Worm (Caenorhabditis elegans) whole organism, L1 larva: ENCODE measurements around the gene ceh-37.

Experiments
- C34B4.2 ChIP-seq: sonication (generic microtip); optimal IDR thresholded peaks from 2 replicates; lab custom pipeline; 2017; ENCODE audit warnings: mild to moderate bottlenecking, missing genetic modification characterization, missing compliant biosample characterization
- aha-1 ChIP-seq: fragments of 150-350 bp; optimal IDR thresholded peaks from 2 replicates; lab custom pipeline; 2014; ENCODE audit warnings: missing biosample characterization, missing genetic modification characterization
- aly-2 ChIP-seq: fragments of 150-350 bp; optimal IDR thresholded peaks from 2 replicates; lab custom pipeline; 2014; ENCODE audit warnings: missing biosample characterization, missing genetic modification characterization
- ceh-8 ChIP-seq: fragments of 200-800 bp; sonication (Bioruptor generic); optimal IDR thresholded peaks from 2 replicates; lab custom pipeline; 2018; ENCODE audit warnings: mild to moderate bottlenecking, missing genetic modification characterization, moderate library complexity, missing compliant biosample characterization
- ceh-82 ChIP-seq, 3 experiments: fragments of 150-350 bp in 1 of 3; sonication (generic microtip) in 2 of 3; optimal IDR thresholded peaks; 2 replicates each; lab custom pipeline; 2014 to 2017; ENCODE audit warnings: missing biosample characterization in 3 of 3, missing genetic modification characterization in 3 of 3
- ceh-88 ChIP-seq: fragments of 200-800 bp; sonication (Bioruptor generic); IDR thresholded peaks from 2 replicates; pipeline ENCODE4 v1.3.6; 2022; ENCODE audit warnings: missing genetic modification characterization, missing compliant biosample characterization
- dpl-1 ChIP-seq, 3 experiments: fragments of 150-350 bp in 2 of 3; sonication (generic microtip) in 1 of 3; optimal IDR thresholded peaks; 2 replicates each; lab custom pipeline; 2014 to 2017; ENCODE audit warnings: missing biosample characterization in 3 of 3, missing genetic modification characterization in 3 of 3, missing genetic modification reagents in 3 of 3
- dsc-1 ChIP-seq: sonication (generic microtip); optimal IDR thresholded peaks from 2 replicates; lab custom pipeline; 2016; ENCODE audit warnings: mild to moderate bottlenecking, missing genetic modification characterization, missing compliant biosample characterization
- elt-2 ChIP-seq: sonication (generic microtip); optimal IDR thresholded peaks from 2 replicates; lab custom pipeline; 2016; ENCODE audit warnings: missing genetic modification characterization, mild to moderate bottlenecking, inconsistent platforms, missing compliant biosample characterization, missing genetic modification reagents
- fkh-10 ChIP-seq: sonication (generic microtip); optimal IDR thresholded peaks from 2 replicates; lab custom pipeline; 2017; ENCODE audit warnings: missing biosample characterization, missing genetic modification reagents, missing genetic modification characterization
- fkh-4 ChIP-seq: sonication (generic microtip); optimal IDR thresholded peaks from 2 replicates; lab custom pipeline; 2016; ENCODE audit warnings: missing compliant biosample characterization, missing genetic modification characterization, borderline replicate concordance
- grh-1 ChIP-seq: fragments of 200-800 bp; sonication (Bioruptor generic); IDR thresholded peaks from 2 replicates; pipeline ENCODE4 v1.3.6; 2022; ENCODE audit warnings: missing genetic modification reagents, missing genetic modification characterization, missing compliant biosample characterization
- hlh-17 ChIP-seq: fragments of 200-800 bp; sonication (Bioruptor generic); optimal IDR thresholded peaks from 2 replicates; lab custom pipeline; 2018; ENCODE audit warnings: missing genetic modification characterization, mild to moderate bottlenecking, missing compliant biosample characterization, moderate library complexity, borderline replicate concordance
- hlh-4 ChIP-seq: sonication (generic microtip); optimal IDR thresholded peaks from 2 replicates; lab custom pipeline; 2016; ENCODE audit warnings: mild to moderate bottlenecking, missing genetic modification characterization, missing compliant biosample characterization
- irx-1 ChIP-seq: sonication (generic microtip); optimal IDR thresholded peaks from 2 replicates; lab custom pipeline; 2016; ENCODE audit warnings: missing genetic modification characterization, missing compliant biosample characterization
- isw-1 ChIP-seq: fragments of 200-800 bp; sonication (Bioruptor generic); IDR thresholded peaks from 2 replicates; pipeline ENCODE4 v1.3.6; 2022; ENCODE audit warnings: missing genetic modification characterization, missing compliant biosample characterization
- jun-1 ChIP-seq: fragments of 150-350 bp; optimal IDR thresholded peaks from 2 replicates; lab custom pipeline; 2014; ENCODE audit warnings: missing biosample characterization, missing genetic modification reagents, missing genetic modification characterization
- lin-13 ChIP-seq: fragments of 150-350 bp; optimal IDR thresholded peaks from 2 replicates; lab custom pipeline; 2014; ENCODE audit warnings: missing biosample characterization, missing genetic modification reagents, missing genetic modification characterization
- lin-14 ChIP-seq: fragments of 200-800 bp; sonication (Bioruptor generic); optimal IDR thresholded peaks from 2 replicates; lab custom pipeline; 2018; ENCODE audit warnings: mild to moderate bottlenecking, missing genetic modification characterization, moderate library complexity, missing compliant biosample characterization
- lin-39 ChIP-seq: fragments of 150-350 bp; optimal IDR thresholded peaks from 2 replicates; lab custom pipeline; 2014; ENCODE audit warnings: missing biosample characterization, missing genetic modification reagents, missing genetic modification characterization
- lir-3 ChIP-seq: sonication (generic microtip); optimal IDR thresholded peaks from 2 replicates; lab custom pipeline; 2016; ENCODE audit warnings: mild to moderate bottlenecking, missing genetic modification characterization, moderate library complexity, missing compliant biosample characterization; ENCODE audit not compliant: poor library complexity
- lsy-2 ChIP-seq, 2 experiments: fragments of 150-350 bp; optimal IDR thresholded peaks; 2 replicates each; lab custom pipeline; 2014; ENCODE audit warnings: missing biosample characterization in 2 of 2, missing genetic modification characterization in 2 of 2
- mab-9 ChIP-seq: fragments of 200-800 bp; sonication (Bioruptor generic); IDR thresholded peaks from 2 replicates; pipeline ENCODE4 v1.3.6; 2022; ENCODE audit warnings: missing genetic modification reagents, missing genetic modification characterization, missing compliant biosample characterization
- mdl-1 ChIP-seq, 2 experiments: fragments of 150-350 bp; optimal IDR thresholded peaks; 2 replicates each; lab custom pipeline; 2014 to 2017; ENCODE audit warnings: missing biosample characterization in 2 of 2, missing genetic modification characterization in 2 of 2, inconsistent platforms in 1 of 2
- mef-2 ChIP-seq: fragments of 150-350 bp; optimal IDR thresholded peaks from 2 replicates; lab custom pipeline; 2014; ENCODE audit warnings: missing biosample characterization, missing genetic modification characterization
- mep-1 ChIP-seq: fragments of 150-350 bp; optimal IDR thresholded peaks from 2 replicates; lab custom pipeline; 2014; ENCODE audit warnings: missing biosample characterization, missing genetic modification characterization
- nhr-20 ChIP-seq: sonication (generic microtip); optimal IDR thresholded peaks from 2 replicates; lab custom pipeline; 2016; ENCODE audit warnings: mild to moderate bottlenecking, missing genetic modification characterization, missing compliant biosample characterization
- nhr-47 ChIP-seq: sonication (generic microtip); optimal IDR thresholded peaks from 2 replicates; lab custom pipeline; 2016; ENCODE audit warnings: mild to moderate bottlenecking, missing genetic modification characterization, moderate library complexity, missing compliant biosample characterization
- nhr-71 ChIP-seq: sonication (generic microtip); optimal IDR thresholded peaks from 2 replicates; lab custom pipeline; 2016; ENCODE audit warnings: mild to moderate bottlenecking, missing genetic modification characterization, moderate library complexity, missing compliant biosample characterization
- nhr-76 ChIP-seq: sonication (generic microtip); optimal IDR thresholded peaks from 2 replicates; lab custom pipeline; 2017; ENCODE audit warnings: missing biosample characterization, missing genetic modification characterization
- nhr-90 ChIP-seq: sonication (generic microtip); optimal IDR thresholded peaks from 2 replicates; lab custom pipeline; 2016; ENCODE audit warnings: mild to moderate bottlenecking, missing genetic modification characterization, missing compliant biosample characterization; ENCODE audit not compliant: poor library complexity
- pag-3 ChIP-seq: sonication (generic microtip); optimal IDR thresholded peaks from 2 replicates; lab custom pipeline; 2017; ENCODE audit warnings: missing genetic modification characterization, mild to moderate bottlenecking, missing compliant biosample characterization, antibody characterized with exemption, borderline replicate concordance; ENCODE audit not compliant: insufficient read depth
- pax-3 ChIP-seq: fragments of 200-800 bp; sonication (Bioruptor generic); optimal IDR thresholded peaks from 2 replicates; lab custom pipeline; 2018; ENCODE audit warnings: mild to moderate bottlenecking, missing genetic modification characterization, moderate library complexity, missing compliant biosample characterization
- pqm-1 ChIP-seq: sonication (generic microtip); optimal IDR thresholded peaks from 3 replicates; lab custom pipeline; 2017; ENCODE audit warnings: missing biosample characterization, missing genetic modification characterization
- rnt-1 ChIP-seq: sonication (generic microtip); optimal IDR thresholded peaks from 2 replicates; lab custom pipeline; 2016; ENCODE audit warnings: mild to moderate bottlenecking, missing genetic modification characterization, moderate library complexity, missing compliant biosample characterization
- skn-1 ChIP-seq: fragments of 150-350 bp; optimal IDR thresholded peaks from 2 replicates; lab custom pipeline; 2014; ENCODE audit warnings: missing biosample characterization, missing genetic modification characterization
- snu-23 ChIP-seq: sonication (generic microtip); optimal IDR thresholded peaks from 2 replicates; lab custom pipeline; 2016; ENCODE audit warnings: missing genetic modification characterization, missing compliant biosample characterization
- sup-37 ChIP-seq: fragments of 200-800 bp; sonication (Bioruptor generic); optimal IDR thresholded peaks from 2 replicates; lab custom pipeline; 2018; ENCODE audit warnings: mild to moderate bottlenecking, missing genetic modification characterization, missing compliant biosample characterization
- tlp-1 ChIP-seq: fragments of 150-350 bp; optimal IDR thresholded peaks from 2 replicates; lab custom pipeline; 2014; ENCODE audit warnings: missing biosample characterization, missing genetic modification characterization
- unc-62 ChIP-seq: fragments of 150-350 bp; optimal IDR thresholded peaks from 2 replicates; lab custom pipeline; 2014; ENCODE audit warnings: missing biosample characterization, missing genetic modification reagents, missing genetic modification characterization
- xbp-1 ChIP-seq: sonication (generic microtip); optimal IDR thresholded peaks from 2 replicates; lab custom pipeline; 2016; ENCODE audit warnings: missing genetic modification characterization, missing compliant biosample characterization
- zip-4 ChIP-seq: fragments of 200-800 bp; sonication (Bioruptor generic); optimal IDR thresholded peaks from 2 replicates; lab custom pipeline; 2018; ENCODE audit warnings: mild to moderate bottlenecking, missing genetic modification characterization, moderate library complexity, missing compliant biosample characterization

Gene ceh-37

DNA sequence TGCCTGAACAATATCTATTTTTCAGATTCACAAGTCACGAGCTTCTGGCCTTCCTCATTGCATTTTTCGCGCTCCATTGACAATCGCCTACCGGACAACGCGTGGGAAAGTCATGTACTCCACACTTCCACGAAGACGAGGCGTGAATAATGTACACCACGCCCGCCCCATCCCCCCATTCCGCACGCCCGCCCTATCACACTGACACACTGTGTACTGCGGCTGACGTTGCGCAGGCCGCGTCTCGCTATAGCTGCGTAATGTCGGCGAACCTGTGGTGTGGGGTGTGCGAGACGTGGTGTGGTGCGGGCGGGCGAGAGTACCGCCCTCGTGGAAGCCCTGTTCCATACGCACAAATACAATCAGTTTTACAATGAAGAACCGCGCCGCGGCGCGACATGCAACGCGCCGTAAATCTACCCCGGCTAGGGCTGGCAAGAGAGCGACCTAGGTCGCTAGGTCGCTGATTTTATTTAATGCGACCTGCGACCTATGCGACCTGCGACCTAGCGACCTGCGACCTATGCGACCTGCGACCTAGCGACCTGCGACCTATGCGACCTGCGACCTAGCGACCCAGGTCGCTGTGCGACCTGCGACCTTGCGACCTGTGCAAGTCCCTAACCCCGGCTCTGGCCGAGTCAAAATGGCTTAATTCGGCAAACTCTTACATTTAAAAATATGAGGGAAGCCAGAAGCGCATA lies 28.5 kb upstream of the ceh-37 start:
- TF ChIP-seq tlp-1: no peak
- no peak for TF ChIP-seq lin-39 (tag; lab: Kevin White, UChicago)
- TF ChIP-seq lin-14 (GFP tag; lab: Kevin White, UChicago): no peak
- TF ChIP-seq nhr-47 (tag; lab: Kevin White, UChicago): no peak
- no peak for TF ChIP-seq elt-2 (tag; lab: Kevin White, UChicago)
- TF ChIP-seq irx-1: no peak

- TF ChIP-seq fkh-10 (GFP tag; lab: Kevin White, UChicago): no peak
- TF ChIP-seq dpl-1 (GFP tag; optimal IDR thresholded peaks at IDR 0.05; lab: Kevin White, UChicago): no peak
- no peak for TF ChIP-seq aha-1 (tag; lab: Kevin White, UChicago)
- TF ChIP-seq ceh-88 (GFP tag; lab: Robert Waterston, UW): no peak
- no peak for TF ChIP-seq dsc-1 (tag; lab: Kevin White, UChicago)
- TF ChIP-seq nhr-20 (tag; lab: Kevin White, UChicago): no peak
- no peak for TF ChIP-seq ceh-8 (GFP tag; lab: Kevin White, UChicago)
- TF ChIP-seq ceh-82 (tag; optimal IDR thresholded peaks at IDR 0.05; lab: Kevin White, UChicago): no peak
- no peak for TF ChIP-seq lin-13 (GFP tag; lab: Kevin White, UChicago)
- TF ChIP-seq pax-3 (tag; lab: Kevin White, UChicago): no peak
- no peak for TF ChIP-seq jun-1
- TF ChIP-seq snu-23 (GFP tag; lab: Kevin White, UChicago): no peak
- TF ChIP-seq nhr-90: no peak
- TF ChIP-seq lsy-2 (tag; optimal IDR thresholded peaks at IDR 0.05; lab: Kevin White, UChicago): no peak
- TF ChIP-seq rnt-1 (tag; lab: Kevin White, UChicago): no peak
Measured at ce11 chrX:14234932-14235331, 27.1 kb upstream of the ceh-37 start, which contains the start of gene srg-37. TSS of gene srg-37 (minus strand) at chrX:14235032.

- TF ChIP-seq zip-4 (GFP tag; lab: Kevin White, UChicago) (no peak), grh-1 (GFP tag; lab: Robert Waterston, UW) (no peak), mep-1 (no peak), dsc-1 (tag; lab: Kevin White, UChicago) (no peak), mdl-1 (tag; optimal IDR thresholded peaks at IDR 0.05; lab: Kevin White, UChicago) (no peak), nhr-76 (tag; lab: Kevin White, UChicago) (no peak), skn-1 (tag; lab: Kevin White, UChicago) (no peak), mab-9 (GFP tag; lab: Robert Waterston, UW) (no peak), lin-39 (tag; lab: Kevin White, UChicago) (no peak), isw-1 (no peak), pag-3 (tag; lab: Kevin White, UChicago) (no peak), mef-2 (tag; lab: Kevin White, UChicago) (no peak), hlh-17 (GFP tag; lab: Kevin White, UChicago) (no peak)
- TF ChIP-seq, all 84 proteins: peak for 0
Measured at ce11 chrX:14234366-14234765, 26.6 kb upstream of the ceh-37 start, which contains the start of gene srg-36. TSS of gene srg-36 (minus strand) at chrX:14234466.

DNA sequence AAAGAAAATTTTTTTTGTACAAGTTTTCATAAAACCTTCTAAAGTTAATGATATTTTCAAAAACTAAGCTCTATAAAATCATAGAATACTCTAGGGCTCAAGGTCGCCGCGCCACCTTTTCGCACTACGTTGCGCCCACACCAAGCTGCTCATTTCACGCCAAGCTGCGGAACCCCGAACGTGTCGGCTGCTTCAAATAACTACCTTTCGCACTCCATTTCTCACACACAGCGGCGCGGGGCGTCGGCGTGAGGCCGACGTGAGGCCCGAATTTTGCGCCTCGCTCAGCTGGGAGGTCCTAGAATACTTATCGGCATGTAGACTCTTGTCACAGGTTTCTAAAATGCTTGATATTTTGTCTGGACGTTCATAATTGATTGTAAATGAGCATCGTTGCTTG lies 24.2 kb upstream of the ceh-37 start:
- TF ChIP-seq fkh-4 (no peak), pqm-1 (tag; lab: Kevin White, UChicago) (no peak), hlh-4 (tag; lab: Kevin White, UChicago) (no peak), pag-3 (tag; lab: Kevin White, UChicago) (no peak), nhr-90 (no peak), pax-3 (tag; lab: Kevin White, UChicago) (no peak), nhr-71 (tag; lab: Kevin White, UChicago) (no peak), aly-2 (no peak), mdl-1 (tag; optimal IDR thresholded peaks at IDR 0.05; lab: Kevin White, UChicago) (no peak), lir-3 (no peak), unc-62 (no peak), skn-1 (tag; lab: Kevin White, UChicago) (no peak), nhr-47 (tag; lab: Kevin White, UChicago) (no peak), sup-37 (GFP tag; lab: Kevin White, UChicago) (no peak), xbp-1 (tag; lab: Kevin White, UChicago) (no peak), C34B4.2 (tag; lab: Kevin White, UChicago) (no peak), nhr-76 (tag; lab: Kevin White, UChicago) (no peak), lin-13 (GFP tag; lab: Kevin White, UChicago) (no peak)
